Worm (Caenorhabditis elegans) whole organism, midembryonic: Measurements from ENCODE around the gene ubxn-4.

Source experiments
- T22C8.4 ChIP-seq: fragments of 200-800 bp; sonication (Bioruptor generic); IDR thresholded peaks from 2 replicates; pipeline ENCODE4 v1.3.6; 2022; ENCODE audit warnings: missing genetic modification characterization, missing compliant biosample characterization
- cog-1 ChIP-seq: sonication (generic microtip); optimal IDR thresholded peaks from 2 replicates; lab custom pipeline; 2016; ENCODE audit warnings: missing genetic modification characterization, missing compliant biosample characterization
- flt-1 ChIP-seq: fragments of 200-800 bp; sonication (Bioruptor generic); IDR thresholded peaks from 2 replicates; pipeline ENCODE4 v1.3.6; 2022; ENCODE audit warnings: missing genetic modification characterization, missing compliant biosample characterization
- klf-2 ChIP-seq: fragments of 200-800 bp; sonication (Bioruptor generic); conservative IDR thresholded peaks from 2 replicates; pipeline ENCODE4 v1.3.6; 2022; ENCODE audit warnings: missing genetic modification reagents, missing genetic modification characterization, missing compliant biosample characterization
- med-1 ChIP-seq: sonication (generic microtip); optimal IDR thresholded peaks from 2 replicates; lab custom pipeline; 2017; ENCODE audit warnings: missing genetic modification characterization, mild to moderate bottlenecking, missing compliant biosample characterization, antibody characterized with exemption, missing genetic modification reagents; ENCODE audit not compliant: insufficient read depth
- ref-1 ChIP-seq: fragments of 200-800 bp; sonication (Bioruptor generic); conservative IDR thresholded peaks from 2 replicates; pipeline ENCODE4 v1.3.6; 2022; ENCODE audit warnings: missing genetic modification reagents, missing genetic modification characterization, missing compliant biosample characterization
- tab-1 ChIP-seq: fragments of 200-800 bp; sonication (Bioruptor generic); IDR thresholded peaks from 2 replicates; pipeline ENCODE4 v1.3.6; 2022; ENCODE audit warnings: missing genetic modification characterization, missing compliant biosample characterization
- ztf-23 ChIP-seq: fragments of 200-800 bp; sonication (Bioruptor generic); IDR thresholded peaks from 2 replicates; pipeline ENCODE4 v1.3.6; 2022; ENCODE audit warnings: missing genetic modification reagents, missing genetic modification characterization, missing compliant biosample characterization

DNA sequence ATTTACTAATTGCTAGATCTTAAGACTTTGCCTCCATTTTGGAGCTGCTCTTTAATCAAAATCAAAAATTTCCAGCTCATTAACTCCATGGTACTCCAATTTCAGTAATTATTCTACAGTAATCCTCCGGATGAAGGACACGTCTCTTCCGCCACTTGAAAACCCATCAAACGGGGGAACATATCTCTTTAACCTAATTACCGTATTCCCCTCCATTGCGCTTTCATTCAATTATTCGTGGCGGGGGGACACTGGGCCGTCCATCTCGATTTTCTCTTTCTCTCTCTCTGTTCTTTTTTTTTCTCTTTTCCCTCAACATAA lies 11.5 kb upstream of the ubxn-4 start:
- no peak for TF ChIP-seq cog-1 (tag; lab: Kevin White, UChicago)
- no peak for TF ChIP-seq klf-2 (GFP tag; lab: Robert Waterston, UW)
- no peak for TF ChIP-seq flt-1 (GFP tag; lab: Robert Waterston, UW)
- no peak for TF ChIP-seq ref-1
- TF ChIP-seq ztf-23: no peak
- no peak for TF ChIP-seq med-1 (GFP tag; lab: Kevin White, UChicago)
- TF ChIP-seq tab-1 (GFP tag; lab: Robert Waterston, UW): no peak
- no peak for TF ChIP-seq T22C8.4 (GFP tag; lab: Robert Waterston, UW)
